Worm (Caenorhabditis elegans) whole organism, L2 larva: ENCODE data around the gene srbc-44.

Experiments used
- blmp-1 ChIP-seq: sonication (generic microtip); optimal IDR thresholded peaks from 2 replicates; lab custom pipeline; 2017; ENCODE audit warnings: missing genetic modification characterization, mild to moderate bottlenecking, missing compliant biosample characterization, antibody characterized with exemption, moderate library complexity; ENCODE audit not compliant: insufficient read depth
- egl-27 ChIP-seq: sonication (generic microtip); optimal IDR thresholded peaks from 3 replicates; lab custom pipeline; 2017; ENCODE audit warnings: missing biosample characterization, missing genetic modification reagents, missing genetic modification characterization
- mdl-1 ChIP-seq, 2 experiments: fragments of 150-350 bp in 1 of 2; sonication (generic microtip) in 1 of 2; optimal IDR thresholded peaks; 2 replicates each; lab custom pipeline; 2017; ENCODE audit warnings: missing biosample characterization in 2 of 2, missing genetic modification characterization in 2 of 2
- nhr-12 ChIP-seq: fragments of 150-350 bp; optimal IDR thresholded peaks from 2 replicates; lab custom pipeline; 2014; ENCODE audit warnings: missing biosample characterization, missing genetic modification characterization
- nhr-237 ChIP-seq: fragments of 150-350 bp; optimal IDR thresholded peaks from 2 replicates; lab custom pipeline; 2014; ENCODE audit warnings: missing biosample characterization, missing genetic modification characterization
- sma-9 ChIP-seq, 2 experiments: fragments of 150-350 bp in 1 of 2; sonication (generic microtip) in 1 of 2; optimal IDR thresholded peaks; 2 replicates each; lab custom pipeline; 2014 to 2016; ENCODE audit warnings: missing genetic modification characterization in 2 of 2, mild to moderate bottlenecking in 1 of 2, missing biosample characterization in 1 of 2, missing compliant biosample characterization in 1 of 2, missing genetic modification reagents in 1 of 2, moderate library complexity in 1 of 2
- unc-39 ChIP-seq: fragments of 150-350 bp; optimal IDR thresholded peaks from 2 replicates; lab custom pipeline; 2014; ENCODE audit warnings: missing biosample characterization, missing genetic modification characterization
- unc-62 ChIP-seq: fragments of 150-350 bp; optimal IDR thresholded peaks from 2 replicates; lab custom pipeline; 2014; ENCODE audit warnings: missing biosample characterization, missing genetic modification reagents, missing genetic modification characterization
- ztf-11 ChIP-seq: sonication (generic microtip); optimal IDR thresholded peaks from 2 replicates; lab custom pipeline; 2017; ENCODE audit warnings: missing biosample characterization, missing genetic modification characterization

DNA sequence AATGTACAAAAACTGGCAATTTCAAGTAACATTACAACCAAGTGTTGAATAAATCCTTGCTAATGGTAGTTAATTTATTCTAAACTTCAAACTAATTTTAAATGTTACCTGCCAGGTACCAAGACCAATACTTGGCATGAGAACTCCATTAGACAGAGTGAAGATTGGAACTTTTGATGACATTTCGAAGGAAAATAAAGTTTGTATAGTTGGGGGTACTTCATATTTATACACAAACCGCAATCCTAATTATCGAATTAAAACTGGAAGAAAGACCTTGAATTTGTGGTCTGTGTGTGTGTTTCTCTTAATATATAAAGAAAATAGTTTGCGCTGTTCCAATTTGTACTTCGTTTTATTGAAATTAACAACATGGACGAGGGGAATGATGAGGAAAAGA is 21.5 kb upstream of the srbc-44 start, which contains the start of gene ZC443.1:
- TF ChIP-seq unc-39 (tag; lab: Kevin White, UChicago) (no peak), nhr-12 (no peak), blmp-1 (tag; lab: Kevin White, UChicago) (no peak), sma-9 (GFP tag; optimal IDR thresholded peaks at IDR 0.05; lab: Kevin White, UChicago) (no peak), sma-9 (tag; optimal IDR thresholded peaks at IDR 0.05; lab: Kevin White, UChicago) (no peak), egl-27 (tag; lab: Kevin White, UChicago) (no peak), mdl-1 (tag; optimal IDR thresholded peaks at IDR 0.05; lab: Kevin White, UChicago) (no peak), nhr-237 (tag; lab: Kevin White, UChicago) (no peak), ztf-11 (tag; lab: Kevin White, UChicago) (no peak), unc-62 (GFP tag; lab: Kevin White, UChicago) (no peak)
